Worm (Caenorhabditis elegans) whole organism, L3 larva: ENCODE results near the gene C28H8.8.

ENCODE experiments used
- R02D3.7 ChIP-seq: fragments of 150-350 bp; optimal IDR thresholded peaks from 2 replicates; lab custom pipeline; 2014; ENCODE audit warnings: missing biosample characterization, missing genetic modification characterization
- ZK546.5 ChIP-seq: sonication (generic microtip); optimal IDR thresholded peaks from 2 replicates; lab custom pipeline; 2017; ENCODE audit warnings: missing biosample characterization, missing genetic modification characterization
- ama-1 ChIP-seq: fragments of 150-350 bp; optimal IDR thresholded peaks from 2 replicates; lab custom pipeline; 2018
- ceh-16 ChIP-seq: sonication (generic microtip); optimal IDR thresholded peaks from 2 replicates; lab custom pipeline; 2017; ENCODE audit warnings: missing biosample characterization, missing genetic modification characterization
- ceh-28 ChIP-seq: fragments of 150-350 bp; optimal IDR thresholded peaks from 2 replicates; lab custom pipeline; 2014; ENCODE audit warnings: missing biosample characterization, missing genetic modification reagents, missing genetic modification characterization
- daf-12 ChIP-seq: fragments of 150-350 bp; optimal IDR thresholded peaks from 2 replicates; lab custom pipeline; 2014; ENCODE audit warnings: missing biosample characterization, missing genetic modification reagents, missing genetic modification characterization
- egl-27 ChIP-seq: sonication (generic microtip); optimal IDR thresholded peaks from 4 replicates; lab custom pipeline; 2017; ENCODE audit warnings: missing biosample characterization, missing genetic modification reagents, missing genetic modification characterization
- elt-2 ChIP-seq: sonication (generic microtip); optimal IDR thresholded peaks from 2 replicates; lab custom pipeline; 2016; ENCODE audit warnings: missing genetic modification reagents, mild to moderate bottlenecking, missing genetic modification characterization, missing compliant biosample characterization
- elt-3 ChIP-seq, 3 experiments: fragments of 150-350 bp in 1 of 3; sonication (generic microtip) in 2 of 3; optimal IDR thresholded peaks; 2 replicates in 2 of 3; 4 replicates in 1 of 3; lab custom pipeline; 2014 to 2017; ENCODE audit warnings: missing biosample characterization in 3 of 3, missing genetic modification characterization in 3 of 3
- fkh-2 ChIP-seq: fragments of 150-350 bp; optimal IDR thresholded peaks from 2 replicates; lab custom pipeline; 2014; ENCODE audit warnings: missing biosample characterization, missing genetic modification reagents, missing genetic modification characterization
- fos-1 ChIP-seq: fragments of 150-350 bp; optimal IDR thresholded peaks from 2 replicates; lab custom pipeline; 2014; ENCODE audit warnings: missing biosample characterization, missing genetic modification characterization
- hmg-11 ChIP-seq: sonication (generic microtip); optimal IDR thresholded peaks from 2 replicates; lab custom pipeline; 2016; ENCODE audit warnings: missing genetic modification characterization, missing compliant biosample characterization
- jun-1 ChIP-seq: fragments of 150-350 bp; optimal IDR thresholded peaks from 2 replicates; lab custom pipeline; 2014; ENCODE audit warnings: missing biosample characterization, missing genetic modification reagents, missing genetic modification characterization
- lin-15B ChIP-seq: fragments of 150-350 bp; optimal IDR thresholded peaks from 2 replicates; lab custom pipeline; 2014; ENCODE audit warnings: missing biosample characterization, missing genetic modification characterization
- lin-39 ChIP-seq: fragments of 150-350 bp; optimal IDR thresholded peaks from 2 replicates; lab custom pipeline; 2018; ENCODE audit warnings: missing biosample characterization, missing genetic modification reagents, missing genetic modification characterization
- lsy-12 ChIP-seq: sonication (generic microtip); optimal IDR thresholded peaks from 2 replicates; lab custom pipeline; 2016; ENCODE audit warnings: mild to moderate bottlenecking, missing genetic modification characterization, missing compliant biosample characterization
- mdl-1 ChIP-seq: fragments of 150-350 bp; optimal IDR thresholded peaks from 2 replicates; lab custom pipeline; 2014; ENCODE audit warnings: missing biosample characterization, missing genetic modification characterization
- mml-1 ChIP-seq: fragments of 150-350 bp; sonication (generic microtip); optimal IDR thresholded peaks from 3 replicates; lab custom pipeline; 2014; ENCODE audit warnings: missing biosample characterization, missing genetic modification characterization
- nfya-1 ChIP-seq: sonication (generic microtip); optimal IDR thresholded peaks from 2 replicates; lab custom pipeline; 2017; ENCODE audit warnings: missing genetic modification characterization, mild to moderate bottlenecking, missing compliant biosample characterization, antibody characterized with exemption, moderate library complexity; ENCODE audit not compliant: insufficient read depth
- nhr-11 ChIP-seq: fragments of 150-350 bp; optimal IDR thresholded peaks from 2 replicates; lab custom pipeline; 2014; ENCODE audit warnings: missing biosample characterization, missing genetic modification characterization
- nhr-12 ChIP-seq: fragments of 150-350 bp; optimal IDR thresholded peaks from 2 replicates; lab custom pipeline; 2014; ENCODE audit warnings: missing biosample characterization, missing genetic modification characterization
- nhr-23 ChIP-seq: fragments of 150-350 bp; optimal IDR thresholded peaks from 2 replicates; lab custom pipeline; 2014; ENCODE audit warnings: missing biosample characterization, missing genetic modification reagents, missing genetic modification characterization
- nhr-25 ChIP-seq: sonication (generic microtip); optimal IDR thresholded peaks from 2 replicates; lab custom pipeline; 2017; ENCODE audit warnings: missing biosample characterization, missing genetic modification characterization
- nhr-28 ChIP-seq: fragments of 150-350 bp; optimal IDR thresholded peaks from 2 replicates; lab custom pipeline; 2014; ENCODE audit warnings: missing biosample characterization, missing genetic modification characterization
- nhr-43 ChIP-seq: sonication (generic microtip); optimal IDR thresholded peaks from 2 replicates; lab custom pipeline; 2016; ENCODE audit warnings: mild to moderate bottlenecking, missing genetic modification characterization, missing compliant biosample characterization; ENCODE audit not compliant: poor library complexity, severe bottlenecking
- nhr-67 ChIP-seq: fragments of 150-350 bp; optimal IDR thresholded peaks from 2 replicates; lab custom pipeline; 2014; ENCODE audit warnings: missing biosample characterization, missing genetic modification characterization
- nhr-77 ChIP-seq: fragments of 150-350 bp; optimal IDR thresholded peaks from 2 replicates; lab custom pipeline; 2014; ENCODE audit warnings: missing biosample characterization, missing genetic modification characterization
- sea-2 ChIP-seq: fragments of 150-350 bp; sonication (generic microtip); optimal IDR thresholded peaks from 4 replicates; lab custom pipeline; 2014; ENCODE audit warnings: missing biosample characterization, missing genetic modification reagents, missing genetic modification characterization
- snpc-4 ChIP-seq: fragments of 150-350 bp; optimal IDR thresholded peaks from 2 replicates; lab custom pipeline; 2014; ENCODE audit warnings: missing biosample characterization, missing genetic modification characterization
- tbx-2 ChIP-seq: sonication (generic microtip); optimal IDR thresholded peaks from 2 replicates; lab custom pipeline; 2016; ENCODE audit warnings: mild to moderate bottlenecking, missing genetic modification characterization, missing compliant biosample characterization
- unc-39 ChIP-seq: sonication (generic microtip); optimal IDR thresholded peaks from 4 replicates; lab custom pipeline; 2017; ENCODE audit warnings: missing biosample characterization, missing genetic modification characterization
- unc-62 ChIP-seq: fragments of 150-350 bp; sonication (generic microtip); optimal IDR thresholded peaks from 4 replicates; lab custom pipeline; 2014; ENCODE audit warnings: missing biosample characterization, missing genetic modification reagents, missing genetic modification characterization
- ztf-11 ChIP-seq: fragments of 150-350 bp; optimal IDR thresholded peaks from 2 replicates; lab custom pipeline; 2014; ENCODE audit warnings: missing biosample characterization, missing genetic modification characterization
- ztf-4 ChIP-seq: fragments of 150-350 bp; optimal IDR thresholded peaks from 2 replicates; lab custom pipeline; 2014; ENCODE audit warnings: missing biosample characterization, missing genetic modification characterization

Gene C28H8.8

ce11 chrIII:5925724-5926123 is 37.1 kb upstream of the C28H8.8 start, which contains the start of the genes dnc-2 and bcl-7 (continued):
- TF ChIP-seq lin-39: peak; percentile 65
- TF ChIP-seq nhr-67 (tag; lab: Kevin White, UChicago): no peak
- TF ChIP-seq snpc-4: peak; percentile 22

- no peak for TF ChIP-seq ZK546.5 (tag; lab: Kevin White, UChicago)
- no peak for TF ChIP-seq nhr-67 (tag; lab: Kevin White, UChicago)
- no peak for TF ChIP-seq nfya-1
- peak; percentile 68 for TF ChIP-seq nhr-43 (tag; lab: Kevin White, UChicago)
- no peak for TF ChIP-seq daf-12 (tag; lab: Kevin White, UChicago)
- peak; percentile 74 for TF ChIP-seq nhr-25
- no peak for TF ChIP-seq egl-27
- TF ChIP-seq nhr-12 (tag; lab: Kevin White, UChicago): no peak
- no peak for TF ChIP-seq mml-1 (tag; lab: Kevin White, UChicago)
- no peak for TF ChIP-seq jun-1
- no peak for TF ChIP-seq lsy-12 (tag; lab: Kevin White, UChicago)
- TF ChIP-seq snpc-4: no peak
- TF ChIP-seq nhr-23: peak; percentile 74
Measured at ce11 chrIII:5922236-5922635, 33.7 kb upstream of the C28H8.8 start.

ce11 chrIII:5921067-5921678 is 32.6 kb upstream of the C28H8.8 start:
- TF ChIP-seq elt-3 (tag; optimal IDR thresholded peaks at IDR 0.05; lab: Kevin White, UChicago): peak in 2 of 3 experiments; percentile 89 to 92
- peak; percentile 80 for TF ChIP-seq nhr-25
- no peak for TF ChIP-seq R02D3.7 (tag; lab: Kevin White, UChicago)
- TF ChIP-seq nhr-11 (tag; lab: Kevin White, UChicago): no peak
- no peak for TF ChIP-seq jun-1
- peak; percentile 84 for TF ChIP-seq nhr-23
- no peak for TF ChIP-seq snpc-4
- TF ChIP-seq ama-1: peak; percentile 66
- no peak for TF ChIP-seq ztf-4 (tag; lab: Kevin White, UChicago)
- TF ChIP-seq sea-2 (GFP tag; lab: Kevin White, UChicago): no peak
- TF ChIP-seq daf-12 (tag; lab: Kevin White, UChicago): no peak
- TF ChIP-seq ztf-11 (tag; lab: Kevin White, UChicago): no peak
- no peak for TF ChIP-seq lin-15B (tag; lab: Kevin White, UChicago)
- TF ChIP-seq mdl-1 (tag; lab: Kevin White, UChicago): no peak
- peak; percentile 92 for TF ChIP-seq nhr-43 (tag; lab: Kevin White, UChicago)
- TF ChIP-seq tbx-2 (tag; lab: Kevin White, UChicago): peak; percentile 13
- no peak for TF ChIP-seq nhr-28 (tag; lab: Kevin White, UChicago)
- TF ChIP-seq, all 47 proteins: peak for 6

- TF ChIP-seq egl-27 (no peak), elt-3 (tag; optimal IDR thresholded peaks at IDR 0.05; lab: Kevin White, UChicago) (peak in 2 of 3 experiments; percentile 74 to 81), ama-1 (no peak), ztf-4 (tag; lab: Kevin White, UChicago) (no peak), mml-1 (tag; lab: Kevin White, UChicago) (no peak), mdl-1 (tag; lab: Kevin White, UChicago) (peak; percentile 44), fkh-2 (no peak), nhr-77 (no peak), nhr-43 (tag; lab: Kevin White, UChicago) (peak; percentile 87), jun-1 (peak; percentile 28), nfya-1 (peak; percentile 47), unc-39 (tag; lab: Kevin White, UChicago) (no peak), nhr-25 (peak; percentile 95), hmg-11 (tag; lab: Kevin White, UChicago) (no peak), nhr-67 (tag; lab: Kevin White, UChicago) (no peak), fos-1 (tag; lab: Kevin White, UChicago) (no peak), lsy-12 (tag; lab: Kevin White, UChicago) (peak; percentile 69), ceh-28 (tag; lab: Kevin White, UChicago) (peak; percentile 36), elt-2 (tag; lab: Kevin White, UChicago) (no peak), ceh-16 (tag; lab: Kevin White, UChicago) (no peak), unc-62 (GFP tag; lab: Kevin White, UChicago) (peak; percentile 69), nhr-23 (peak; percentile 96)
Measured at ce11 chrIII:5919799-5920387, 31.3 kb upstream of the C28H8.8 start, which contains the start of the genes tdo-2 and C28H8.2. Gene tdo-2, minus strand, starts transcription at chrIII:5919955. Gene C28H8.2, plus strand, starts transcription at chrIII:5920322.
